Fruit fly (Drosophila melanogaster) whole organism, prepupa: ENCODE data around the gene Plp.

Experiments used
- CG9139 ChIP-seq: fragments of 200-800 bp; sonication (Bioruptor generic); optimal IDR thresholded peaks from 3 replicates; lab custom pipeline; 2017; ENCODE audit warnings: missing biosample characterization, mild to moderate bottlenecking, missing genetic modification characterization
- Ets96B ChIP-seq: fragments of 200-800 bp; optimal IDR thresholded peaks from 2 replicates; lab custom pipeline; 2019; ENCODE audit warnings: missing biosample characterization, mild to moderate bottlenecking, missing genetic modification characterization, moderate library complexity
- Hr4 ChIP-seq: fragments of 200-800 bp; sonication (Bioruptor generic); optimal IDR thresholded peaks from 3 replicates; lab custom pipeline; 2016; ENCODE audit warnings: missing biosample characterization, missing genetic modification characterization

- TF ChIP-seq Hr4 (GFP tag; lab: Kevin White, UChicago) (no peak), CG9139 (no peak), Ets96B (tag; lab: Kevin White, UChicago) (peak; percentile 28)
These were observed at the start of gene Plp, which contains the start of the genes sstn and GlyRS for dm6 chr3L:15094589-15095288.
